Fruit fly (Drosophila melanogaster): ENCODE measurements around the gene CG44422.

- TF ChIP-seq CG8478 (optimal IDR thresholded peaks at IDR 0.05) (no peak), usp (GFP tag; optimal IDR thresholded peaks at IDR 0.05) (no peak), Dll (optimal IDR thresholded peaks at IDR 0.05) (no peak), pan (optimal IDR thresholded peaks at IDR 0.05) (no peak), psq (optimal IDR thresholded peaks at IDR 0.05) (no peak), EcR (GFP tag; optimal IDR thresholded peaks at IDR 0.05) (no peak)
Observed at dm6 chrX:11340719-11341322, 38.2 kb upstream of the CG44422 start.

Measured in whole organism.